Worm (Caenorhabditis elegans) whole organism, midembryonic: Measurements from ENCODE around the gene inx-1.

Experiments used
- T22C8.4 ChIP-seq: fragments of 200-800 bp; sonication (Bioruptor generic); IDR thresholded peaks from 2 replicates; pipeline ENCODE4 v1.3.6; 2022; ENCODE audit warnings: missing genetic modification characterization, missing compliant biosample characterization
- flt-1 ChIP-seq: fragments of 200-800 bp; sonication (Bioruptor generic); IDR thresholded peaks from 2 replicates; pipeline ENCODE4 v1.3.6; 2022; ENCODE audit warnings: missing genetic modification characterization, missing compliant biosample characterization
- klf-2 ChIP-seq: fragments of 200-800 bp; sonication (Bioruptor generic); conservative IDR thresholded peaks from 2 replicates; pipeline ENCODE4 v1.3.6; 2022; ENCODE audit warnings: missing genetic modification reagents, missing genetic modification characterization, missing compliant biosample characterization
- ref-1 ChIP-seq: fragments of 200-800 bp; sonication (Bioruptor generic); conservative IDR thresholded peaks from 2 replicates; pipeline ENCODE4 v1.3.6; 2022; ENCODE audit warnings: missing genetic modification reagents, missing genetic modification characterization, missing compliant biosample characterization
- ztf-23 ChIP-seq: fragments of 200-800 bp; sonication (Bioruptor generic); IDR thresholded peaks from 2 replicates; pipeline ENCODE4 v1.3.6; 2022; ENCODE audit warnings: missing genetic modification reagents, missing genetic modification characterization, missing compliant biosample characterization

ce11 chrX:6941711-6942110 is 14.5 kb downstream of the inx-1 start:
- TF ChIP-seq ref-1 (GFP tag; lab: Robert Waterston, UW) (no peak), flt-1 (GFP tag; lab: Robert Waterston, UW) (no peak), ztf-23 (no peak), T22C8.4 (GFP tag; lab: Robert Waterston, UW) (no peak), klf-2 (GFP tag; lab: Robert Waterston, UW) (no peak)
